Fruit fly (Drosophila melanogaster): ENCODE data around the gene CG17544.

Gene CG17544

dm6 chr2L:19413118-19413893 is 15.0 kb upstream of the CG17544 start (continued):
- no peak for TF ChIP-seq hbn (GFP tag; IDR thresholded peaks at IDR 0.05; ENCODE audit: partially characterized antibody)
- peak; percentile 13 for TF ChIP-seq CG2712 (tag; optimal IDR thresholded peaks at IDR 0.05)
- TF ChIP-seq CG12769 (tag; optimal IDR thresholded peaks at IDR 0.05): peak; percentile 45
- no peak for TF ChIP-seq Dfd (GFP tag; optimal IDR thresholded peaks at IDR 0.05)
- TF ChIP-seq CG13123 (GFP tag; optimal IDR thresholded peaks at IDR 0.05): no peak
- TF ChIP-seq CG9797 (GFP tag; optimal IDR thresholded peaks at IDR 0.05): no peak
- no peak for TF ChIP-seq ac (GFP tag; optimal IDR thresholded peaks at IDR 0.05)
- TF ChIP-seq kay (GFP tag; optimal IDR thresholded peaks at IDR 0.05): no peak
- TF ChIP-seq Asciz (GFP tag; optimal IDR thresholded peaks at IDR 0.05): no peak
- TF ChIP-seq pum (GFP tag; optimal IDR thresholded peaks at IDR 0.05): no peak
- no peak for TF ChIP-seq oc (tag; optimal IDR thresholded peaks at IDR 0.05)
- TF ChIP-seq fu2 (GFP tag; optimal IDR thresholded peaks at IDR 0.05): no peak
- no peak for TF ChIP-seq CG10321 (GFP tag; IDR thresholded peaks at IDR 0.05)
- no peak for TF ChIP-seq CG32772 (GFP tag; IDR thresholded peaks at IDR 0.05)
- no peak for TF ChIP-seq ERR (GFP tag; optimal IDR thresholded peaks at IDR 0.05)
- TF ChIP-seq inv (GFP tag; IDR thresholded peaks at IDR 0.05; ENCODE audit: partially characterized antibody): no peak
- peak; percentile 16 for TF ChIP-seq twi (tag; optimal IDR thresholded peaks at IDR 0.05)
- TF ChIP-seq CG4360 (GFP tag; IDR thresholded peaks at IDR 0.05): no peak
- peak; percentile 18 for TF ChIP-seq dmrt99B (tag; optimal IDR thresholded peaks at IDR 0.05)
- TF ChIP-seq slp2 (GFP tag; optimal IDR thresholded peaks at IDR 0.05): no peak
- TF ChIP-seq ems (GFP tag; optimal IDR thresholded peaks at IDR 0.05): no peak
- TF ChIP-seq lmd (GFP tag; IDR thresholded peaks at IDR 0.05): no peak
- TF ChIP-seq CG13287 (GFP tag; IDR thresholded peaks at IDR 0.05; ENCODE audit: partially characterized antibody): no peak
- TF ChIP-seq HLH4C (GFP tag; IDR thresholded peaks at IDR 0.05; ENCODE audit: partially characterized antibody): no peak
- no peak for TF ChIP-seq Side (GFP tag; optimal IDR thresholded peaks at IDR 0.05)
- TF ChIP-seq CG33213 (GFP tag; optimal IDR thresholded peaks at IDR 0.05): no peak
- TF ChIP-seq gem (tag; optimal IDR thresholded peaks at IDR 0.05): peak; percentile 32
- TF ChIP-seq CG15073 (GFP tag; optimal IDR thresholded peaks at IDR 0.05): no peak
- no peak for TF ChIP-seq ssp (GFP tag; IDR thresholded peaks at IDR 0.05)
- peak; percentile 14 for TF ChIP-seq CG18262 (tag; optimal IDR thresholded peaks at IDR 0.05)
- no peak for TF ChIP-seq ase (GFP tag; IDR thresholded peaks at IDR 0.05)
- no peak for TF ChIP-seq toy (GFP tag; IDR thresholded peaks at IDR 0.05)
- TF ChIP-seq CG31365 (tag; optimal IDR thresholded peaks at IDR 0.05): no peak
- peak; percentile 77 for TF ChIP-seq grau (tag; optimal IDR thresholded peaks at IDR 0.05)
- no peak for TF ChIP-seq cad (GFP tag; optimal IDR thresholded peaks at IDR 0.05)
- peak; percentile 14 for TF ChIP-seq phol (tag; optimal IDR thresholded peaks at IDR 0.05)
- no peak for TF ChIP-seq CG8944 (GFP tag; optimal IDR thresholded peaks at IDR 0.05)
- TF ChIP-seq esg (GFP tag; conservative IDR thresholded peaks at IDR 0.05): no peak
- TF ChIP-seq br (optimal IDR thresholded peaks at IDR 0.05): no peak
- TF ChIP-seq Hr78 (GFP tag; optimal IDR thresholded peaks at IDR 0.05): peak in 1 of 2 experiments; percentile 46
- TF ChIP-seq CG17361 (GFP tag; IDR thresholded peaks at IDR 0.05): 0 out of 3 replicates have a peak, but pooled peaks have one; percentile 24
- no peak for TF ChIP-seq ci (GFP tag; IDR thresholded peaks at IDR 0.05)
- TF ChIP-seq tin (GFP tag; optimal IDR thresholded peaks at IDR 0.05): no peak
- no peak for TF ChIP-seq prd (optimal IDR thresholded peaks at IDR 0.05)
- no peak for TF ChIP-seq prd (GFP tag; IDR thresholded peaks at IDR 0.05)
- TF ChIP-seq HLH54F (GFP tag; optimal IDR thresholded peaks at IDR 0.05): no peak
- no peak for TF ChIP-seq CG30020 (tag; optimal IDR thresholded peaks at IDR 0.05)
- no peak for TF ChIP-seq CG9932 (GFP tag; IDR thresholded peaks at IDR 0.05)
- no peak for TF ChIP-seq CG15696 (tag; optimal IDR thresholded peaks at IDR 0.05)
- TF ChIP-seq Deaf1 (tag; optimal IDR thresholded peaks at IDR 0.05): no peak
- TF ChIP-seq CG2199 (GFP tag; IDR thresholded peaks at IDR 0.05): no peak
